Worm (Caenorhabditis elegans) whole organism, L4 larva: ENCODE data around the gene col-89.

Experiments used
- T20F7.1 ChIP-seq: fragments of 200-800 bp; sonication (Bioruptor generic); optimal IDR thresholded peaks from 2 replicates; lab custom pipeline; 2018; ENCODE audit warnings: mild to moderate bottlenecking, missing genetic modification characterization, missing compliant biosample characterization
- fos-1 ChIP-seq: fragments of 150-350 bp; optimal IDR thresholded peaks from 2 replicates; lab custom pipeline; 2014; ENCODE audit warnings: missing biosample characterization, missing genetic modification characterization

DNA sequence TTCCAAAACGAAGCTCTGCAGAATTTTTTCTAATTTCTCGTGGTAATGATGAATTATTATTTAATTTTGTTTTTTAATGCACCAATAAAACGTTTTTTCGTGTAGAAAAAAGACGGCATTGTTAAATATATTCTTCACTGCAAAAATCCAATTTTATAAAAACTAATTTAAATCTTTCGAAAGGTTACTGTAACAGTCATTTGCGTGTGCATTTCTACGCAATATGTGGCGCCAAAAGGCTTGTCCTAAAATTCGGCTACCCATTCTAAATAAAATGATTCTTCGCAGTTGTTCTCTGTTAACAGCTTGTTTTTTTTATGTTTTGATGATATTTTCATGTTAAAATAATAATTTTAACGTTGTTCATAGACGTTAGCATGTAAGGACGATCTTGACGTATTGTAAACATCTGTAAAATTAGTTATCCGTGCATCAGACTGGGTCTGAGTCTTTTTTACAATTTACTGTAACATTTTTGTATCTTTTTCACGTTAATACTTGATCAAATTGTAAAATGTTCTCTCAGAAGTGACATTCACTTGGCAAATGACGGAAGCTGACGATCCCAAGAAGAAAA is 44.7 kb downstream of the col-89 start, which contains the start of gene mip-1:
- no peak for TF ChIP-seq fos-1 (tag; lab: Kevin White, UChicago)
- no peak for TF ChIP-seq T20F7.1 (GFP tag; lab: Kevin White, UChicago)
